Worm (Caenorhabditis elegans) whole organism, L2 larva: ENCODE measurements around the gene Y55F3BL.6.
A peak's percentile ranks its signal among the peaks of the same experiment; 100 is the strongest.

Experiments used
- C34F6.9 ChIP-seq: fragments of 150-350 bp; optimal IDR thresholded peaks from 2 replicates; lab custom pipeline; 2014; ENCODE audit warnings: missing biosample characterization, missing genetic modification characterization
- F13H6.1 ChIP-seq: sonication (generic microtip); optimal IDR thresholded peaks from 2 replicates; lab custom pipeline; 2016; ENCODE audit warnings: missing genetic modification characterization, missing compliant biosample characterization
- R02D3.7 ChIP-seq: fragments of 150-350 bp; optimal IDR thresholded peaks from 2 replicates; lab custom pipeline; 2014; ENCODE audit warnings: missing biosample characterization, missing genetic modification characterization
- Y55F3AM.14 ChIP-seq: fragments of 200-800 bp; sonication (Bioruptor generic); optimal IDR thresholded peaks from 2 replicates; lab custom pipeline; 2018; ENCODE audit warnings: mild to moderate bottlenecking, missing genetic modification characterization, missing compliant biosample characterization
- ama-1 ChIP-seq: fragments of 150-350 bp; optimal IDR thresholded peaks from 2 replicates; lab custom pipeline; 2018; ENCODE audit warnings: inconsistent platforms
- blmp-1 ChIP-seq: sonication (generic microtip); optimal IDR thresholded peaks from 2 replicates; lab custom pipeline; 2017; ENCODE audit warnings: missing genetic modification characterization, mild to moderate bottlenecking, missing compliant biosample characterization, antibody characterized with exemption, moderate library complexity; ENCODE audit not compliant: insufficient read depth
- ceh-16 ChIP-seq: fragments of 150-350 bp; optimal IDR thresholded peaks from 2 replicates; lab custom pipeline; 2014; ENCODE audit warnings: missing biosample characterization, missing genetic modification characterization
- crh-2 ChIP-seq: sonication (generic microtip); optimal IDR thresholded peaks from 2 replicates; lab custom pipeline; 2017; ENCODE audit warnings: missing biosample characterization, missing genetic modification characterization
- dmd-4 ChIP-seq: sonication (generic microtip); optimal IDR thresholded peaks from 2 replicates; lab custom pipeline; 2017; ENCODE audit warnings: missing biosample characterization, missing genetic modification characterization
- egl-27 ChIP-seq: sonication (generic microtip); optimal IDR thresholded peaks from 3 replicates; lab custom pipeline; 2017; ENCODE audit warnings: missing biosample characterization, missing genetic modification reagents, missing genetic modification characterization
- elt-1 ChIP-seq: fragments of 150-350 bp; optimal IDR thresholded peaks from 2 replicates; lab custom pipeline; 2014; ENCODE audit warnings: missing biosample characterization, missing genetic modification characterization
- fos-1 ChIP-seq: fragments of 150-350 bp; optimal IDR thresholded peaks from 2 replicates; lab custom pipeline; 2014; ENCODE audit warnings: missing biosample characterization, missing genetic modification characterization
- gmeb-1 ChIP-seq: fragments of 150-350 bp; optimal IDR thresholded peaks from 2 replicates; lab custom pipeline; 2014; ENCODE audit warnings: missing biosample characterization, missing genetic modification characterization
- lin-11 ChIP-seq: fragments of 150-350 bp; sonication (generic microtip); optimal IDR thresholded peaks from 2 replicates; lab custom pipeline; 2014; ENCODE audit warnings: missing biosample characterization, missing genetic modification characterization, inconsistent platforms, mixed read lengths
- lin-13 ChIP-seq: fragments of 150-350 bp; optimal IDR thresholded peaks from 2 replicates; lab custom pipeline; 2014; ENCODE audit warnings: missing biosample characterization, missing genetic modification reagents, missing genetic modification characterization
- lsy-2 ChIP-seq, 2 experiments: fragments of 150-350 bp in 1 of 2; sonication (generic microtip) in 1 of 2; optimal IDR thresholded peaks; 2 replicates each; lab custom pipeline; 2014 to 2017; ENCODE audit warnings: missing biosample characterization in 2 of 2, missing genetic modification characterization in 2 of 2
- mab-5 ChIP-seq: fragments of 150-350 bp; optimal IDR thresholded peaks from 2 replicates; lab custom pipeline; 2014; ENCODE audit warnings: missing biosample characterization, missing genetic modification characterization
- mdl-1 ChIP-seq, 2 experiments: fragments of 150-350 bp in 1 of 2; sonication (generic microtip) in 1 of 2; optimal IDR thresholded peaks; 2 replicates each; lab custom pipeline; 2017; ENCODE audit warnings: missing biosample characterization in 2 of 2, missing genetic modification characterization in 2 of 2
- nhr-10 ChIP-seq: sonication (generic microtip); optimal IDR thresholded peaks from 2 replicates; lab custom pipeline; 2017; ENCODE audit warnings: missing biosample characterization, missing genetic modification characterization
- nhr-12 ChIP-seq: fragments of 150-350 bp; optimal IDR thresholded peaks from 2 replicates; lab custom pipeline; 2014; ENCODE audit warnings: missing biosample characterization, missing genetic modification characterization
- nhr-129 ChIP-seq: fragments of 150-350 bp; optimal IDR thresholded peaks from 2 replicates; lab custom pipeline; 2014; ENCODE audit warnings: missing biosample characterization, missing genetic modification characterization
- nhr-21 ChIP-seq: fragments of 150-350 bp; optimal IDR thresholded peaks from 2 replicates; lab custom pipeline; 2014; ENCODE audit warnings: missing biosample characterization, missing genetic modification characterization
- nhr-23 ChIP-seq: fragments of 150-350 bp; optimal IDR thresholded peaks from 2 replicates; lab custom pipeline; 2014; ENCODE audit warnings: missing biosample characterization, missing genetic modification reagents, missing genetic modification characterization
- nhr-237 ChIP-seq: fragments of 150-350 bp; optimal IDR thresholded peaks from 2 replicates; lab custom pipeline; 2014; ENCODE audit warnings: missing biosample characterization, missing genetic modification characterization
- nhr-25 ChIP-seq: fragments of 150-350 bp; sonication (generic microtip); optimal IDR thresholded peaks from 3 replicates; lab custom pipeline; 2014; ENCODE audit warnings: missing biosample characterization, missing genetic modification characterization
- nhr-6 ChIP-seq: fragments of 150-350 bp; optimal IDR thresholded peaks from 2 replicates; lab custom pipeline; 2014; ENCODE audit warnings: missing biosample characterization, missing genetic modification characterization
- peb-1 ChIP-seq: fragments of 150-350 bp; optimal IDR thresholded peaks from 2 replicates; lab custom pipeline; 2014; ENCODE audit warnings: missing biosample characterization, missing genetic modification characterization
- sem-4 ChIP-seq: fragments of 150-350 bp; optimal IDR thresholded peaks from 2 replicates; lab custom pipeline; 2014; ENCODE audit warnings: missing biosample characterization, missing genetic modification reagents, missing genetic modification characterization
- skn-1 ChIP-seq: sonication (generic microtip); optimal IDR thresholded peaks from 2 replicates; lab custom pipeline; 2017; ENCODE audit warnings: missing biosample characterization, missing genetic modification characterization
- sma-3 ChIP-seq: sonication (generic microtip); optimal IDR thresholded peaks from 2 replicates; lab custom pipeline; 2016; ENCODE audit warnings: missing genetic modification reagents, missing genetic modification characterization, missing compliant biosample characterization
- sma-9 ChIP-seq, 2 experiments: fragments of 150-350 bp in 1 of 2; sonication (generic microtip) in 1 of 2; optimal IDR thresholded peaks; 2 replicates each; lab custom pipeline; 2014 to 2016; ENCODE audit warnings: missing genetic modification characterization in 2 of 2, mild to moderate bottlenecking in 1 of 2, missing biosample characterization in 1 of 2, missing compliant biosample characterization in 1 of 2, missing genetic modification reagents in 1 of 2, moderate library complexity in 1 of 2
- snpc-4 ChIP-seq: fragments of 150-350 bp; optimal IDR thresholded peaks from 2 replicates; lab custom pipeline; 2014; ENCODE audit warnings: missing biosample characterization, missing genetic modification characterization
- unc-55 ChIP-seq: fragments of 150-350 bp; sonication (generic microtip); optimal IDR thresholded peaks from 3 replicates; lab custom pipeline; 2014; ENCODE audit warnings: missing biosample characterization, missing genetic modification reagents, missing genetic modification characterization
- unc-62 ChIP-seq: fragments of 150-350 bp; optimal IDR thresholded peaks from 2 replicates; lab custom pipeline; 2014; ENCODE audit warnings: missing biosample characterization, missing genetic modification reagents, missing genetic modification characterization
- ztf-11 ChIP-seq: sonication (generic microtip); optimal IDR thresholded peaks from 2 replicates; lab custom pipeline; 2017; ENCODE audit warnings: missing biosample characterization, missing genetic modification characterization
- ztf-4 ChIP-seq: fragments of 150-350 bp; optimal IDR thresholded peaks from 2 replicates; lab custom pipeline; 2014; ENCODE audit warnings: missing biosample characterization, missing genetic modification characterization

The Y55F3BL.6 gene

DNA sequence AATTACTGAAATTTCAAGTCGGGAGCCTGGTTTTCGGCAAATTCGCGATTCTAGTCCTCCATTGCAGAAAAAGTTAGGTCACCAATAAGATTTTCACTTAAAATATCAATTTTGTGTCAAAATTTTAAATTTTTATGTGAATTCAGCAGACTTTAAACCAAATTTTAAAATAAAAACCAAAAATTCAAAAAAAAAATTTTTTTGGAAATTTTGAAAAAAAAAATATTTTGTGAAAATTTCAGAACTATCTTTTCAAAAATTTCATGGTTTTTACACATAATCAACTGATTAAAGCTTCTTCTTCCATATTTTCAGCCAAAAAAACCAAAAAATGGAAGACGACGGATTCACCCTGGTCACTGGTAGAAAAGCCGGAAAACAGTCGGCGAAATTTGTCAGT, 2.1 kb downstream of the Y55F3BL.6 start, which contains the start of gene Y55F3BL.4:
Gene Y55F3BL.4 (plus strand): TSS at position 301 of the 400 bp plus-strand sequence.
- TF ChIP-seq ztf-4 (no peak), nhr-129 (tag; lab: Kevin White, UChicago) (no peak), sma-3 (no peak), lin-11 (tag; lab: Kevin White, UChicago) (no peak), dmd-4 (tag; lab: Kevin White, UChicago) (no peak), mdl-1 (tag; optimal IDR thresholded peaks at IDR 0.05; lab: Kevin White, UChicago) (no peak), F13H6.1 (no peak), nhr-12 (tag; lab: Kevin White, UChicago) (no peak), peb-1 (tag; lab: Kevin White, UChicago) (no peak)
- TF ChIP-seq, all 48 proteins: peak for 0

ce11 chrIV:801162-801561, 5.7 kb downstream of the Y55F3BL.6 start:
- TF ChIP-seq snpc-4 (tag; lab: Kevin White, UChicago): no peak
- TF ChIP-seq, all 48 proteins: peak for 0

- TF ChIP-seq Y55F3AM.14 (no peak), lsy-2 (tag; optimal IDR thresholded peaks at IDR 0.05; lab: Kevin White, UChicago) (no peak), mab-5 (tag; lab: Kevin White, UChicago) (no peak), unc-62 (GFP tag; lab: Kevin White, UChicago) (no peak), skn-1 (tag; lab: Kevin White, UChicago) (no peak), R02D3.7 (no peak), nhr-237 (tag; lab: Kevin White, UChicago) (no peak), nhr-10 (tag; lab: Kevin White, UChicago) (no peak), nhr-12 (tag; lab: Kevin White, UChicago) (no peak), mdl-1 (tag; optimal IDR thresholded peaks at IDR 0.05; lab: Kevin White, UChicago) (no peak), sma-9 (GFP tag; optimal IDR thresholded peaks at IDR 0.05; lab: Kevin White, UChicago) (no peak), sma-9 (tag; optimal IDR thresholded peaks at IDR 0.05; lab: Kevin White, UChicago) (no peak), dmd-4 (tag; lab: Kevin White, UChicago) (no peak), sem-4 (tag; lab: Kevin White, UChicago) (no peak), sma-3 (no peak), nhr-21 (tag; lab: Kevin White, UChicago) (no peak)
- TF ChIP-seq, all 48 proteins: peak for 0
Observed at ce11 chrIV:800518-800917, 6.4 kb downstream of the Y55F3BL.6 start, which contains the start of gene mrpl-46. TSS of gene mrpl-46 (plus strand) at chrIV:800818.

ce11 chrIV:796521-797073, 10.3 kb downstream of the Y55F3BL.6 start, which contains the start of the genes F56B3.11 and ech-5:
TSS of gene F56B3.11 (minus strand) at chrIV:796571.
TSS of gene ech-5 (plus strand) at chrIV:797023.
- TF ChIP-seq nhr-6: peak; percentile 43
- peak; percentile 39 for TF ChIP-seq nhr-129 (tag; lab: Kevin White, UChicago)
- TF ChIP-seq egl-27: peak; percentile 32
- peak; percentile 91 for TF ChIP-seq C34F6.9 (tag; lab: Kevin White, UChicago)
- no peak for TF ChIP-seq ama-1 (lab: Kevin White, UChicago)
- TF ChIP-seq nhr-25 (tag; lab: Kevin White, UChicago): peak; percentile 66
- TF ChIP-seq F13H6.1: peak; percentile 68
- TF ChIP-seq ceh-16 (tag; lab: Kevin White, UChicago): peak; percentile 25
- no peak for TF ChIP-seq ztf-11 (tag; lab: Kevin White, UChicago)
- peak; percentile 26 for TF ChIP-seq skn-1 (tag; lab: Kevin White, UChicago)
- peak; percentile 94 for TF ChIP-seq sma-3
- TF ChIP-seq nhr-10 (tag; lab: Kevin White, UChicago): peak; percentile 37
- TF ChIP-seq snpc-4 (tag; lab: Kevin White, UChicago): peak; percentile 26
- peak; percentile 48 to 88 for TF ChIP-seq lsy-2 (tag; optimal IDR thresholded peaks at IDR 0.05; lab: Kevin White, UChicago)
- TF ChIP-seq lin-13 (GFP tag; lab: Kevin White, UChicago): peak; percentile 80
- peak; percentile 44 for TF ChIP-seq fos-1 (tag; lab: Kevin White, UChicago)
- TF ChIP-seq gmeb-1: peak; percentile 78
- no peak for TF ChIP-seq R02D3.7
- TF ChIP-seq crh-2 (tag; lab: Kevin White, UChicago): peak; percentile 56
- TF ChIP-seq ztf-4: peak; percentile 1
- peak; percentile 50 for TF ChIP-seq Y55F3AM.14
- no peak for TF ChIP-seq nhr-23 (tag; lab: Kevin White, UChicago)
- TF ChIP-seq unc-55 (GFP tag; lab: Kevin White, UChicago): peak; percentile 87
- TF ChIP-seq elt-1: no peak
- TF ChIP-seq blmp-1: no peak
- TF ChIP-seq nhr-12 (tag; lab: Kevin White, UChicago): no peak
- peak; percentile 13 for TF ChIP-seq nhr-21 (tag; lab: Kevin White, UChicago)
